Worm (Caenorhabditis elegans) whole organism, mixed stage, embryonic: ENCODE measurements around the gene unc-60.

Experiments
- ces-1 ChIP-seq: fragments of 150-350 bp; optimal IDR thresholded peaks from 2 replicates; lab custom pipeline; 2014; ENCODE audit warnings: missing biosample characterization, missing genetic modification reagents, missing genetic modification characterization
- drap-1 ChIP-seq: fragments of 200-800 bp; sonication (Bioruptor generic); optimal IDR thresholded peaks from 3 replicates; lab custom pipeline; 2018; ENCODE audit warnings: mild to moderate bottlenecking, missing genetic modification characterization, missing compliant biosample characterization
- elt-3 ChIP-seq: fragments of 150-350 bp; optimal IDR thresholded peaks from 2 replicates; lab custom pipeline; 2014; ENCODE audit warnings: missing biosample characterization, missing genetic modification characterization
- lin-13 ChIP-seq: fragments of 150-350 bp; optimal IDR thresholded peaks from 2 replicates; lab custom pipeline; 2014; ENCODE audit warnings: missing biosample characterization, missing genetic modification characterization
- lsy-2 ChIP-seq: fragments of 150-350 bp; optimal IDR thresholded peaks from 2 replicates; lab custom pipeline; 2014; ENCODE audit warnings: missing biosample characterization, missing genetic modification characterization
- mab-5 ChIP-seq: fragments of 150-350 bp; optimal IDR thresholded peaks from 2 replicates; lab custom pipeline; 2014; ENCODE audit warnings: missing biosample characterization, missing genetic modification characterization
- nhr-12 ChIP-seq: fragments of 150-350 bp; optimal IDR thresholded peaks from 2 replicates; lab custom pipeline; 2014; ENCODE audit warnings: missing biosample characterization, missing genetic modification characterization
- nhr-2 ChIP-seq: fragments of 150-350 bp; optimal IDR thresholded peaks from 2 replicates; lab custom pipeline; 2014; ENCODE audit warnings: missing biosample characterization, missing genetic modification characterization
- nhr-237 ChIP-seq: fragments of 150-350 bp; optimal IDR thresholded peaks from 2 replicates; lab custom pipeline; 2014; ENCODE audit warnings: missing biosample characterization, missing genetic modification characterization
- pha-4 ChIP-seq: fragments of 150-350 bp; optimal IDR thresholded peaks from 2 replicates; lab custom pipeline; 2018; ENCODE audit warnings: missing biosample characterization, missing genetic modification reagents, missing genetic modification characterization
- snpc-4 ChIP-seq: fragments of 150-350 bp; optimal IDR thresholded peaks from 2 replicates; lab custom pipeline; 2014; ENCODE audit warnings: missing biosample characterization, missing genetic modification characterization
- unc-39 ChIP-seq: fragments of 150-350 bp; optimal IDR thresholded peaks from 2 replicates; lab custom pipeline; 2014; ENCODE audit warnings: missing biosample characterization, missing genetic modification characterization
- unc-62 ChIP-seq: fragments of 150-350 bp; optimal IDR thresholded peaks from 2 replicates; lab custom pipeline; 2014; ENCODE audit warnings: missing biosample characterization, missing genetic modification reagents, missing genetic modification characterization
- ztf-11 ChIP-seq: fragments of 150-350 bp; optimal IDR thresholded peaks from 2 replicates; lab custom pipeline; 2014; ENCODE audit warnings: missing biosample characterization, missing genetic modification characterization

DNA sequence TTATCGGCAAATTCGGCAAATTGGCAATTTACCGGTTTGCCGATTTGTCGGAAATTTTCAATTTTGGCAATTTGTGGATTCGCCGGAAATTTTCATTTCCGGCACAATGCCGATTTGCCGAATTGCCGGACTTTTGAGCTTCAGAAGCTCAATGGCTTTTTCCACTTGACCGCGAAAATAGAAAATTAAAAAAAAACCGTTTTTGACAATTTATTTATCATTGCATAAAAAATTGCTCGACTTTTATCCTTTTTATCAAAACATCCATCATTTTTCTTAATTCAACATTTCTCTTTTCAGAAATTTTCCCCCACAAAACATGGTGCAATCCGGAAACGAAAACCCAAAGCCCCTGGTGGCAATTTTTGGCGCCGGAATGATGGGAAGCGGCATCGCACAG is 14.8 kb upstream of the unc-60 start, which contains the start of gene hacd-1:
- no peak for TF ChIP-seq ces-1
- TF ChIP-seq nhr-2 (tag; lab: Kevin White, UChicago), result no peak
- no peak for TF ChIP-seq pha-4 (tag; lab: Kevin White, UChicago)
- no peak for TF ChIP-seq snpc-4 (tag; lab: Kevin White, UChicago)
- no peak for TF ChIP-seq nhr-12 (tag; lab: Kevin White, UChicago)
- TF ChIP-seq drap-1, result no peak
- no peak for TF ChIP-seq lsy-2 (tag; lab: Kevin White, UChicago)
- no peak for TF ChIP-seq unc-62 (GFP tag; lab: Kevin White, UChicago)
- TF ChIP-seq nhr-237 (tag; lab: Kevin White, UChicago), result no peak
- TF ChIP-seq elt-3, result no peak
- TF ChIP-seq unc-39 (tag; lab: Kevin White, UChicago), result no peak
- no peak for TF ChIP-seq lin-13 (tag; lab: Kevin White, UChicago)
- no peak for TF ChIP-seq ztf-11 (tag; lab: Kevin White, UChicago)
- TF ChIP-seq mab-5 (tag; lab: Kevin White, UChicago), result no peak
